Worm (Caenorhabditis elegans): ENCODE measurements around the gene C42D8.9.

C42D8.9 gene

ce11 chrX:5056199-5056598 lies 50.6 kb downstream of the C42D8.9 start (continued):
- TF ChIP-seq K02D7.2 (tag; optimal IDR thresholded peaks at IDR 0.05) = peak; percentile 74
